Worm (Caenorhabditis elegans) whole organism, L4 larva: ENCODE measurements around the gene sqst-4.

Experiments
- D1046.2 ChIP-seq: fragments of 200-800 bp; sonication (Bioruptor generic); IDR thresholded peaks from 2 replicates; pipeline ENCODE4 v1.3.6; 2022; ENCODE audit warnings: missing genetic modification characterization, missing compliant biosample characterization
- F26F4.8 ChIP-seq: fragments of 200-800 bp; sonication (Bioruptor generic); conservative IDR thresholded peaks from 2 replicates; pipeline ENCODE4 v1.3.6; 2022; ENCODE audit warnings: missing genetic modification characterization, missing compliant biosample characterization
- F37D6.2 ChIP-seq: sonication (generic microtip); optimal IDR thresholded peaks from 2 replicates; lab custom pipeline; 2016; ENCODE audit warnings: mild to moderate bottlenecking, missing genetic modification characterization, missing compliant biosample characterization
- F49E8.2 ChIP-seq: sonication (generic microtip); optimal IDR thresholded peaks from 2 replicates; lab custom pipeline; 2016; ENCODE audit warnings: missing compliant biosample characterization, mild to moderate bottlenecking, missing genetic modification characterization, borderline replicate concordance
- R02D3.7 ChIP-seq: fragments of 150-350 bp; sonication (generic microtip); optimal IDR thresholded peaks from 3 replicates; lab custom pipeline; 2014; ENCODE audit warnings: missing biosample characterization, missing genetic modification characterization
- T26A8.4 ChIP-seq: fragments of 200-800 bp; sonication (Bioruptor generic); IDR thresholded peaks from 2 replicates; pipeline ENCODE4 v1.3.6; 2022; ENCODE audit warnings: missing genetic modification characterization, missing compliant biosample characterization
- Y48G9A.11 ChIP-seq: fragments of 200-800 bp; sonication (Bioruptor generic); IDR thresholded peaks from 2 replicates; pipeline ENCODE4 v1.3.6; 2022; ENCODE audit warnings: missing genetic modification reagents, missing genetic modification characterization, missing compliant biosample characterization
- ZK337.2 ChIP-seq: fragments of 200-800 bp; sonication (Bioruptor generic); IDR thresholded peaks from 2 replicates; pipeline ENCODE4 v1.3.6; 2022; ENCODE audit warnings: missing genetic modification reagents, missing genetic modification characterization, missing compliant biosample characterization
- aha-1 ChIP-seq: fragments of 150-350 bp; peaks from one replicate; lab custom pipeline; 2014; ENCODE audit warnings: missing biosample characterization, missing genetic modification characterization
- arid-1 ChIP-seq: fragments of 200-800 bp; sonication (Bioruptor generic); conservative IDR thresholded peaks from 2 replicates; pipeline ENCODE4 v1.3.6; 2022; ENCODE audit warnings: missing genetic modification reagents, missing genetic modification characterization, missing compliant biosample characterization
- ceh-20 ChIP-seq: fragments of 200-800 bp; sonication (Bioruptor generic); IDR thresholded peaks from 2 replicates; pipeline ENCODE4 v1.3.6; 2022; ENCODE audit warnings: missing genetic modification reagents, missing genetic modification characterization, missing compliant biosample characterization
- ceh-32 ChIP-seq: sonication (generic microtip); optimal IDR thresholded peaks from 2 replicates; lab custom pipeline; 2016; ENCODE audit warnings: mild to moderate bottlenecking, missing genetic modification characterization, missing compliant biosample characterization; ENCODE audit not compliant: poor library complexity
- ces-1 ChIP-seq: fragments of 150-350 bp; sonication (generic microtip); optimal IDR thresholded peaks from 4 replicates; lab custom pipeline; 2014; ENCODE audit warnings: missing biosample characterization, missing genetic modification reagents, missing genetic modification characterization
- ctbp-1 ChIP-seq: fragments of 200-800 bp; sonication (Bioruptor generic); IDR thresholded peaks from 2 replicates; pipeline ENCODE4 v1.3.6; 2022; ENCODE audit warnings: missing genetic modification reagents, missing genetic modification characterization, missing compliant biosample characterization
- dmd-6 ChIP-seq: fragments of 200-800 bp; sonication (Bioruptor generic); IDR thresholded peaks from 2 replicates; pipeline ENCODE4 v1.3.6; 2022; ENCODE audit warnings: missing genetic modification reagents, missing genetic modification characterization, missing compliant biosample characterization
- dpl-1 ChIP-seq: fragments of 150-350 bp; optimal IDR thresholded peaks from 2 replicates; lab custom pipeline; 2014; ENCODE audit warnings: missing biosample characterization, missing genetic modification reagents, missing genetic modification characterization
- duxl-1 ChIP-seq: sonication (generic microtip); optimal IDR thresholded peaks from 2 replicates; lab custom pipeline; 2016; ENCODE audit warnings: mild to moderate bottlenecking, missing genetic modification characterization, moderate library complexity, missing compliant biosample characterization; ENCODE audit not compliant: poor library complexity
- egl-27 ChIP-seq: sonication (generic microtip); optimal IDR thresholded peaks from 3 replicates; lab custom pipeline; 2017; ENCODE audit warnings: missing biosample characterization, missing genetic modification reagents, missing genetic modification characterization
- egl-43 ChIP-seq: fragments of 200-800 bp; sonication (Bioruptor generic); IDR thresholded peaks from 2 replicates; pipeline ENCODE4 v1.3.6; 2022; ENCODE audit warnings: missing genetic modification reagents, missing genetic modification characterization, missing compliant biosample characterization
- hlh-11 ChIP-seq: fragments of 200-800 bp; sonication (Bioruptor generic); optimal IDR thresholded peaks from 2 replicates; lab custom pipeline; 2018; ENCODE audit warnings: mild to moderate bottlenecking, missing genetic modification characterization, missing compliant biosample characterization
- hlh-30 ChIP-seq: sonication (generic microtip); optimal IDR thresholded peaks from 2 replicates; lab custom pipeline; 2017; ENCODE audit warnings: antibody characterized with exemption, mild to moderate bottlenecking, missing genetic modification characterization, missing compliant biosample characterization; ENCODE audit not compliant: insufficient read depth
- hmg-1.1 ChIP-seq: fragments of 200-800 bp; sonication (Bioruptor generic); IDR thresholded peaks from 2 replicates; pipeline ENCODE4 v1.3.6; 2022; ENCODE audit warnings: missing genetic modification reagents, missing genetic modification characterization, missing compliant biosample characterization
- lim-7 ChIP-seq: fragments of 200-800 bp; sonication (Bioruptor generic); IDR thresholded peaks from 2 replicates; pipeline ENCODE4 v1.3.6; 2022; ENCODE audit warnings: missing genetic modification characterization, missing compliant biosample characterization
- lin-13 ChIP-seq: fragments of 150-350 bp; optimal IDR thresholded peaks from 2 replicates; lab custom pipeline; 2014; ENCODE audit warnings: missing biosample characterization, missing genetic modification reagents, missing genetic modification characterization
- lin-38 ChIP-seq: fragments of 200-800 bp; sonication (Bioruptor generic); IDR thresholded peaks from 2 replicates; pipeline ENCODE4 v1.3.6; 2022; ENCODE audit warnings: missing genetic modification reagents, missing genetic modification characterization, missing compliant biosample characterization
- lsy-2 ChIP-seq, 2 experiments: fragments of 150-350 bp in 1 of 2; sonication (generic microtip) in 1 of 2; optimal IDR thresholded peaks; 2 replicates each; lab custom pipeline; 2014 to 2017; ENCODE audit warnings: missing biosample characterization in 2 of 2, missing genetic modification characterization in 2 of 2
- madf-9 ChIP-seq: fragments of 200-800 bp; sonication (Bioruptor generic); conservative IDR thresholded peaks from 2 replicates; pipeline ENCODE4 v1.3.6; 2022; ENCODE audit warnings: missing genetic modification reagents, missing genetic modification characterization, missing compliant biosample characterization
- mdl-1 ChIP-seq, 2 experiments: fragments of 150-350 bp in 1 of 2; sonication (generic microtip) in 1 of 2; optimal IDR thresholded peaks; 2 replicates each; lab custom pipeline; 2014 to 2017; ENCODE audit warnings: missing biosample characterization in 2 of 2, missing genetic modification characterization in 2 of 2
- mdt-29 ChIP-seq: fragments of 200-800 bp; sonication (Bioruptor generic); IDR thresholded peaks from 2 replicates; pipeline ENCODE4 v1.3.6; 2022; ENCODE audit warnings: missing genetic modification reagents, missing genetic modification characterization, missing compliant biosample characterization
- mep-1 ChIP-seq: fragments of 150-350 bp; sonication (generic microtip); optimal IDR thresholded peaks from 3 replicates; lab custom pipeline; 2014; ENCODE audit warnings: missing biosample characterization, missing genetic modification characterization
- mes-2 ChIP-seq: sonication (generic microtip); optimal IDR thresholded peaks from 2 replicates; lab custom pipeline; 2016; ENCODE audit warnings: missing genotype, mild to moderate bottlenecking, missing genetic modification characterization, missing compliant biosample characterization; ENCODE audit not compliant: poor library complexity, severe bottlenecking
- mxl-2 ChIP-seq: fragments of 200-800 bp; sonication (Bioruptor generic); conservative IDR thresholded peaks from 2 replicates; pipeline ENCODE4 v1.3.6; 2022; ENCODE audit warnings: missing genetic modification reagents, missing genetic modification characterization, missing compliant biosample characterization
- nhr-11 ChIP-seq: fragments of 150-350 bp; optimal IDR thresholded peaks from 2 replicates; lab custom pipeline; 2014; ENCODE audit warnings: missing biosample characterization, missing genetic modification characterization
- nhr-25 ChIP-seq: sonication (generic microtip); optimal IDR thresholded peaks from 2 replicates; lab custom pipeline; 2017; ENCODE audit warnings: missing genetic modification characterization, mild to moderate bottlenecking, missing compliant biosample characterization, antibody characterized with exemption, moderate library complexity, borderline replicate concordance; ENCODE audit not compliant: insufficient read depth
- nhr-42 ChIP-seq: fragments of 200-800 bp; sonication (Bioruptor generic); IDR thresholded peaks from 2 replicates; pipeline ENCODE4 v1.3.6; 2022; ENCODE audit warnings: missing genetic modification characterization, missing compliant biosample characterization
- nhr-48 ChIP-seq: sonication (generic microtip); optimal IDR thresholded peaks from 2 replicates; lab custom pipeline; 2016; ENCODE audit warnings: mild to moderate bottlenecking, missing genetic modification characterization, missing compliant biosample characterization
- nhr-6 ChIP-seq: fragments of 150-350 bp; optimal IDR thresholded peaks from 2 replicates; lab custom pipeline; 2014; ENCODE audit warnings: missing biosample characterization, missing genetic modification characterization
- nhr-76 ChIP-seq: fragments of 150-350 bp; optimal IDR thresholded peaks from 2 replicates; lab custom pipeline; 2014; ENCODE audit warnings: missing biosample characterization, missing genetic modification characterization
- nhr-77 ChIP-seq: fragments of 150-350 bp; optimal IDR thresholded peaks from 2 replicates; lab custom pipeline; 2014; ENCODE audit warnings: missing biosample characterization, missing genetic modification characterization
- pha-4 ChIP-seq, 2 experiments: fragments of 150-350 bp in 1 of 2; fragments of 200-800 bp in 1 of 2; sonication (Bioruptor generic) in 1 of 2; IDR thresholded peaks in 1 of 2; optimal IDR thresholded peaks in 1 of 2; 2 replicates each; pipeline versions ENCODE4 v1.3.6 to Lab custom; 2014 to 2022; ENCODE audit warnings: missing genetic modification characterization in 2 of 2, missing genetic modification reagents in 2 of 2, missing biosample characterization in 1 of 2, missing compliant biosample characterization in 1 of 2
- php-3 ChIP-seq: fragments of 200-800 bp; sonication (Bioruptor generic); IDR thresholded peaks from 2 replicates; pipeline ENCODE4 v1.3.6; 2022; ENCODE audit warnings: missing genetic modification reagents, missing genetic modification characterization, missing compliant biosample characterization
- rbr-2 ChIP-seq: sonication (generic microtip); optimal IDR thresholded peaks from 2 replicates; lab custom pipeline; 2016; ENCODE audit warnings: missing genotype, missing genetic modification characterization, missing compliant biosample characterization
- snpc-1.2 ChIP-seq: fragments of 200-800 bp; sonication (Bioruptor generic); IDR thresholded peaks from 2 replicates; pipeline ENCODE4 v1.3.6; 2022; ENCODE audit warnings: missing genetic modification reagents, missing genetic modification characterization, missing compliant biosample characterization
- spr-1 ChIP-seq: sonication (generic microtip); optimal IDR thresholded peaks from 2 replicates; lab custom pipeline; 2016; ENCODE audit warnings: mild to moderate bottlenecking, missing genetic modification characterization, missing compliant biosample characterization
- unc-130 ChIP-seq: sonication (generic microtip); optimal IDR thresholded peaks from 2 replicates; lab custom pipeline; 2016; ENCODE audit warnings: missing genetic modification reagents, missing genetic modification characterization, missing compliant biosample characterization
- zfp-3 ChIP-seq: fragments of 200-800 bp; sonication (Bioruptor generic); conservative IDR thresholded peaks from 2 replicates; pipeline ENCODE4 v1.3.6; 2022; ENCODE audit warnings: missing genetic modification reagents, missing genetic modification characterization, missing compliant biosample characterization

The sqst-4 gene

ce11 chrV:16537908-16538446, 49.7 kb downstream of the sqst-4 start, which contains the start of gene Y32B12B.2:
Y32B12B.2 (plus strand) TSS chrV:16538396.
- TF ChIP-seq R02D3.7 (tag; lab: Kevin White, UChicago) = no peak
- peak; percentile 82 for TF ChIP-seq unc-130 (GFP tag; lab: Kevin White, UChicago)
- peak; percentile 66 to 97 for TF ChIP-seq lsy-2 (tag; optimal IDR thresholded peaks at IDR 0.05; lab: Kevin White, UChicago)
- peak; percentile 36; the same call in 1 of the 2 replicates for TF ChIP-seq ctbp-1
- TF ChIP-seq arid-1 (GFP tag; lab: Robert Waterston, UW) = no peak
- 0 out of 2 replicates have a peak, but pooled peaks have one; percentile 9 for TF ChIP-seq ceh-20 (GFP tag; lab: Robert Waterston, UW)
- peak; percentile 56 for TF ChIP-seq duxl-1 (tag; lab: Kevin White, UChicago)
- TF ChIP-seq egl-43 (GFP tag; lab: Robert Waterston, UW) = no peak
- TF ChIP-seq nhr-6 = no peak
- TF ChIP-seq ces-1 (GFP tag; lab: Kevin White, UChicago) = no peak
- no peak for TF ChIP-seq ZK337.2
- peak; percentile 75 for TF ChIP-seq mes-2 (tag; lab: Kevin White, UChicago)
- no peak for TF ChIP-seq D1046.2
- TF ChIP-seq lin-13 (GFP tag; lab: Kevin White, UChicago) = peak; percentile 36
- TF ChIP-seq lim-7 (GFP tag; lab: Robert Waterston, UW) = no peak
- no peak for TF ChIP-seq nhr-48 (tag; lab: Kevin White, UChicago)
- no peak for TF ChIP-seq nhr-11 (tag; lab: Kevin White, UChicago)
- TF ChIP-seq T26A8.4 (GFP tag; lab: Robert Waterston, UW) = 0 out of 2 replicates have a peak, but pooled peaks have one; percentile 23
- no peak for TF ChIP-seq egl-27 (tag; lab: Kevin White, UChicago)
- no peak for TF ChIP-seq nhr-42 (GFP tag; lab: Robert Waterston, UW)
- peak; percentile 47; the same call in 1 of the 2 replicates for TF ChIP-seq snpc-1.2 (GFP tag; lab: Robert Waterston, UW)
- TF ChIP-seq Y48G9A.11 (GFP tag; lab: Robert Waterston, UW) = no peak
- TF ChIP-seq nhr-76 = no peak
- TF ChIP-seq lin-38 (GFP tag; lab: Robert Waterston, UW) = peak; percentile 88
- TF ChIP-seq hmg-1.1 (GFP tag; lab: Robert Waterston, UW) = peak; percentile 58; the same call in 1 of the 2 replicates
- TF ChIP-seq rbr-2 (tag; lab: Kevin White, UChicago) = peak; percentile 43
- TF ChIP-seq php-3 = peak; percentile 12; the same call in 1 of the 2 replicates
- no peak for TF ChIP-seq ceh-32 (tag; lab: Kevin White, UChicago)
- TF ChIP-seq madf-9 = no peak
- peak; percentile 26 for TF ChIP-seq hlh-30
- no peak for TF ChIP-seq nhr-77 (tag; lab: Kevin White, UChicago)
- TF ChIP-seq dpl-1 = peak; percentile 80
- TF ChIP-seq dmd-6 = peak; percentile 46
- no peak for TF ChIP-seq mep-1 (tag; lab: Kevin White, UChicago)
- TF ChIP-seq pha-4 (GFP tag; IDR thresholded peaks at IDR 0.05; lab: Robert Waterston, UW) = no peak
- TF ChIP-seq pha-4 (tag; optimal IDR thresholded peaks at IDR 0.05; lab: Kevin White, UChicago) = no peak
- no peak for TF ChIP-seq F26F4.8 (GFP tag; lab: Robert Waterston, UW)
- TF ChIP-seq F49E8.2 (tag; lab: Kevin White, UChicago) = peak; percentile 18
- TF ChIP-seq nhr-25 (tag; lab: Kevin White, UChicago) = no peak
- peak; percentile 3 for TF ChIP-seq aha-1 (tag; lab: Kevin White, UChicago)
- TF ChIP-seq mdt-29 (GFP tag; lab: Robert Waterston, UW) = no peak
- TF ChIP-seq hlh-11 (tag; lab: Kevin White, UChicago) = peak; percentile 49
- peak in 1 of 2 experiments; percentile 10 for TF ChIP-seq mdl-1 (tag; optimal IDR thresholded peaks at IDR 0.05; lab: Kevin White, UChicago)
- TF ChIP-seq zfp-3 (GFP tag; lab: Robert Waterston, UW) = no peak
- TF ChIP-seq F37D6.2 (tag; lab: Kevin White, UChicago) = no peak
- TF ChIP-seq mxl-2 (GFP tag; lab: Robert Waterston, UW) = no peak
- TF ChIP-seq spr-1 (tag; lab: Kevin White, UChicago) = no peak
